Fruit fly (Drosophila melanogaster): ENCODE results near the gene Ccz1.

DNA sequence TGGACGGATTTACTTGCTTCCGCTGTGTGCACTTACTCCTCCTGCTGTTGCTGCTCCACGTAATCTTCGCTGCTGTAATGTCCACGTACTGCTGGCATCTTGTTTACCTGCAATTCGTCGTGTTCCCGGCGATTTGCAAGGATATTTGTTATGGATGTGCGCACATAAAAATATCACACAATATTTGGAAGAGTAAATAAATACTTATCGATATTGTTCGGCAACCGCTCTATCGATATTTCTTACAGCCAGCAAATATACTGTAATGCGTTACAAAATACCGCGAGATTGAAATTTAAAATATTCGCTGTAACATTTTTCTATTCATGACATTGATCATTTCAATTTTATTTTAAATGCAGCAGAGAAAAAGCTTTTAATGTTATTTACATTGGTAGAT, 38.9 kb upstream of the Ccz1 start, which contains the start of gene CG10866:
- TF ChIP-seq Mio (GFP tag; optimal IDR thresholded peaks at IDR 0.05) (no peak), psq (GFP tag; optimal IDR thresholded peaks at IDR 0.05) (no peak), Abd-B (GFP tag; optimal IDR thresholded peaks at IDR 0.05) (no peak)

Measured in whole organism, wandering third instar larva.